Worm (Caenorhabditis elegans): ENCODE data around the gene F09C12.8.
A peak's percentile ranks its signal among the peaks of the same experiment; 100 is the strongest.

The F09C12.8 gene

DNA sequence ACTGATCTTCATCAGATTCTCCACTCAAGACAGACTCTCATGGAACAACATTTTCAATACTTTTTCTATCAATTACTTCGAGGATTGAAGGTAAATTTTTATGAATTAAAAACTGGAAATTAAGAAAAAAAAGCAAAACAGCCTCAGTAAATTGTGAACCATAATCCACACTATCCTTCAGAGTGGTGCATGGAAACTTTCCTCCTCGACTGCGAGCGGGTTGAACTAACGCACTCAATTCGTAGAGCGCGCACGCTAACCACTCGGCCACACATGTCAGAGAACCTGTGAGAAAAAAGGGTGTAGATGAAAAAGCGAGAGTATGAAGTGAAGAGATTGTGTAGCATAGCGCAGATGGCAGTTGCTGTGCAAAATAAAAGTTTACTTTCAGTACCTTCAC, 7.2 kb upstream of the F09C12.8 start (continued):
- 0 out of 2 replicates have a peak, but pooled peaks have one; percentile 8 for TF ChIP-seq Y67H2A.10 (GFP tag; conservative IDR thresholded peaks at IDR 0.05)
- TF ChIP-seq egrh-3 (GFP tag; IDR thresholded peaks at IDR 0.05), result peak; percentile 56
- no peak for TF ChIP-seq nfya-2 (GFP tag; IDR thresholded peaks at IDR 0.05)
- peak; percentile 79 for TF ChIP-seq tbx-9 (tag; optimal IDR thresholded peaks at IDR 0.05; ENCODE audit: borderline replicate concordance)
- TF ChIP-seq nhr-179 (tag; optimal IDR thresholded peaks at IDR 0.05), result peak; percentile 75
- TF ChIP-seq F23B12.7 (tag; optimal IDR thresholded peaks at IDR 0.05; ENCODE audit: insufficient read depth), result peak; percentile 90
- peak; percentile 82 for TF ChIP-seq F57C9.4 (tag; optimal IDR thresholded peaks at IDR 0.05)
- TF ChIP-seq F10E7.11 (tag; optimal IDR thresholded peaks at IDR 0.05), result peak; percentile 79
- peak; percentile 81; the same call in 1 of the 2 replicates for TF ChIP-seq madf-3 (GFP tag; IDR thresholded peaks at IDR 0.05)
- 0 out of 2 replicates have a peak, but pooled peaks have one; percentile 82 for TF ChIP-seq nhr-120 (GFP tag; IDR thresholded peaks at IDR 0.05)
- TF ChIP-seq F55B11.4 (tag; optimal IDR thresholded peaks at IDR 0.05; ENCODE audit: borderline replicate concordance, insufficient read depth), result no peak
- peak; percentile 70 for TF ChIP-seq snpc-1.1 (tag; optimal IDR thresholded peaks at IDR 0.05; ENCODE audit: insufficient read depth)
- TF ChIP-seq B0336.3 (GFP tag; IDR thresholded peaks at IDR 0.05), result peak; percentile 86
- TF ChIP-seq attf-6 (GFP tag; IDR thresholded peaks at IDR 0.05), result peak; percentile 71
- TF ChIP-seq egl-44 (GFP tag; IDR thresholded peaks at IDR 0.05), result peak; percentile 90
- TF ChIP-seq unc-62 (GFP tag; optimal IDR thresholded peaks at IDR 0.05), result no peak
- TF ChIP-seq Y53F4B.3 (GFP tag; IDR thresholded peaks at IDR 0.05), result no peak
- TF ChIP-seq nhr-27 (tag; optimal IDR thresholded peaks at IDR 0.05), result peak; percentile 58
- TF ChIP-seq F39B2.1 (GFP tag; IDR thresholded peaks at IDR 0.05), result no peak
- peak; percentile 13 for TF ChIP-seq xnd-1 (tag; optimal IDR thresholded peaks at IDR 0.05)
- TF ChIP-seq dpff-1 (tag; optimal IDR thresholded peaks at IDR 0.05), result peak; percentile 28
- TF ChIP-seq D2030.7 (GFP tag; IDR thresholded peaks at IDR 0.05), result peak; percentile 80
- TF ChIP-seq mel-28 (tag; optimal IDR thresholded peaks at IDR 0.05; ENCODE audit: borderline replicate concordance), result peak; percentile 29
- TF ChIP-seq ceh-100 (GFP tag; IDR thresholded peaks at IDR 0.05), result peak; percentile 78
- TF ChIP-seq bed-2 (GFP tag; IDR thresholded peaks at IDR 0.05), result no peak
- peak; percentile 36 for TF ChIP-seq tlf-1 (GFP tag; optimal IDR thresholded peaks at IDR 0.05)
- 0 out of 2 replicates have a peak, but pooled peaks have one; percentile 56 for TF ChIP-seq aptf-2 (GFP tag; conservative IDR thresholded peaks at IDR 0.05)
- TF ChIP-seq tbp1 (GFP tag; optimal IDR thresholded peaks at IDR 0.05), result peak; percentile 98
- peak; percentile 99 for TF ChIP-seq rpc-1 (optimal IDR thresholded peaks at IDR 0.05)
- TF ChIP-seq rpc-1 (tag; optimal IDR thresholded peaks at IDR 0.05), result peak; percentile 100
- TF ChIP-seq C06A6.2 (GFP tag; conservative IDR thresholded peaks at IDR 0.05), result 0 out of 2 replicates have a peak, but pooled peaks have one; percentile 56
- TF ChIP-seq nhr-90 (tag; optimal IDR thresholded peaks at IDR 0.05), result peak; percentile 97
- TF ChIP-seq ztf-22 (GFP tag; optimal IDR thresholded peaks at IDR 0.05), result no peak
- peak; percentile 75 for TF ChIP-seq madf-6 (GFP tag; IDR thresholded peaks at IDR 0.05)
- no peak for TF ChIP-seq lin-35 (GFP tag; optimal IDR thresholded peaks at IDR 0.05)
- peak; percentile 82 for TF ChIP-seq F52B5.7 (tag; optimal IDR thresholded peaks at IDR 0.05)
- TF ChIP-seq Y53G8AR.9 (GFP tag; conservative IDR thresholded peaks at IDR 0.05), result peak; percentile 61
- peak; percentile 64 for TF ChIP-seq hmg-20 (GFP tag; IDR thresholded peaks at IDR 0.05)
- TF ChIP-seq mcd-1 (GFP tag; IDR thresholded peaks at IDR 0.05), result no peak; the same call in 1 of the 2 replicates
- no peak for TF ChIP-seq Y95B8A.8 (GFP tag; IDR thresholded peaks at IDR 0.05)
- TF ChIP-seq sdz-38 (tag; optimal IDR thresholded peaks at IDR 0.05), result no peak
- peak; percentile 18 for TF ChIP-seq gei-17 (GFP tag; optimal IDR thresholded peaks at IDR 0.05)
- TF ChIP-seq athp-1 (tag; optimal IDR thresholded peaks at IDR 0.05), result peak; percentile 90
- TF ChIP-seq unc-130 (GFP tag; optimal IDR thresholded peaks at IDR 0.05), result peak; percentile 71
- TF ChIP-seq lsl-1 (GFP tag; optimal IDR thresholded peaks at IDR 0.05), result peak; percentile 57
- TF ChIP-seq ceh-40 (GFP tag; IDR thresholded peaks at IDR 0.05), result peak; percentile 93
- peak; percentile 82 for TF ChIP-seq rcor-1 (GFP tag; IDR thresholded peaks at IDR 0.05)
- 0 out of 2 replicates have a peak, but pooled peaks have one; percentile 51 for TF ChIP-seq ztf-6 (GFP tag; IDR thresholded peaks at IDR 0.05)
- TF ChIP-seq hlh-12 (tag; optimal IDR thresholded peaks at IDR 0.05), result peak; percentile 78

All from whole organism, young adult.